Fruit fly (Drosophila melanogaster) whole organism, embryonic: ENCODE measurements around the gene snk.
A peak's percentile ranks its signal among the peaks of the same experiment; 100 is the strongest.

Experiments
- CG10321 ChIP-seq: fragments of 200-800 bp; sonication (Bioruptor generic); IDR thresholded peaks from 2 replicates; pipeline ENCODE4 v1.3.6; 2022; ENCODE audit warnings: missing biosample characterization, missing genetic modification characterization
- CG10431 ChIP-seq: fragments of 200-800 bp; sonication (Bioruptor generic); optimal IDR thresholded peaks from 3 replicates; lab custom pipeline; 2018; ENCODE audit warnings: missing biosample characterization, mild to moderate bottlenecking, missing genetic modification characterization
- CG11456 ChIP-seq: fragments of 200-800 bp; sonication (Bioruptor generic); IDR thresholded peaks from 3 replicates; pipeline ENCODE4 v1.3.6; 2022; ENCODE audit warnings: missing biosample characterization, missing genetic modification characterization
- CG13624 ChIP-seq: fragments of 200-800 bp; sonication (Bioruptor generic); optimal IDR thresholded peaks from 2 replicates; lab custom pipeline; 2016; ENCODE audit warnings: missing biosample characterization, missing genetic modification characterization
- CG14014 ChIP-seq: fragments of 200-800 bp; sonication (Bioruptor generic); IDR thresholded peaks from 2 replicates; pipeline ENCODE4 v1.3.6; 2022; ENCODE audit warnings: missing biosample characterization, missing genetic modification characterization
- CG14441 ChIP-seq: fragments of 200-800 bp; sonication (Bioruptor generic); IDR thresholded peaks from 2 replicates; pipeline ENCODE4 v1.3.6; 2022; ENCODE audit warnings: missing biosample characterization, missing genetic modification characterization
- CG16813 ChIP-seq: fragments of 200-800 bp; sonication (Bioruptor generic); IDR thresholded peaks from 3 replicates; pipeline ENCODE4 v1.3.6; 2022; ENCODE audit warnings: missing biosample characterization, missing genetic modification characterization; ENCODE audit not compliant: partially characterized antibody
- CG2116 ChIP-seq: fragments of 200-800 bp; sonication (Bioruptor generic); optimal IDR thresholded peaks from 3 replicates; lab custom pipeline; 2018; ENCODE audit warnings: missing biosample characterization, mild to moderate bottlenecking, missing genetic modification characterization
- CG2678 ChIP-seq: fragments of 200-800 bp; sonication (Bioruptor generic); optimal IDR thresholded peaks from 3 replicates; lab custom pipeline; 2019; ENCODE audit warnings: missing biosample characterization, mild to moderate bottlenecking, missing genetic modification characterization, moderate library complexity
- CG32772 ChIP-seq: fragments of 200-800 bp; sonication (Bioruptor generic); IDR thresholded peaks from 2 replicates; pipeline ENCODE4 v1.3.6; 2022; ENCODE audit warnings: missing biosample characterization, missing genetic modification characterization
- CG6791 ChIP-seq: fragments of 200-800 bp; sonication (Bioruptor generic); IDR thresholded peaks from 3 replicates; pipeline ENCODE4 v1.3.6; 2022; ENCODE audit warnings: missing biosample characterization, missing genetic modification characterization; ENCODE audit not compliant: partially characterized antibody
- CG7963 ChIP-seq: fragments of 200-800 bp; sonication (Bioruptor generic); IDR thresholded peaks from 3 replicates; pipeline ENCODE4 v1.3.6; 2022; ENCODE audit warnings: missing biosample characterization, missing genetic modification characterization; ENCODE audit not compliant: partially characterized antibody
- CG8924 ChIP-seq: fragments of 200-800 bp; optimal IDR thresholded peaks from 3 replicates; lab custom pipeline; 2019; ENCODE audit warnings: missing biosample characterization, mild to moderate bottlenecking, missing genetic modification characterization, moderate library complexity
- CG9609 ChIP-seq: fragments of 200-800 bp; sonication (Bioruptor generic); optimal IDR thresholded peaks from 3 replicates; lab custom pipeline; 2016; ENCODE audit warnings: missing biosample characterization, missing genetic modification characterization
- CoRest ChIP-seq: fragments of 200-800 bp; sonication (Bioruptor generic); optimal IDR thresholded peaks from 3 replicates; lab custom pipeline; 2018; ENCODE audit warnings: missing biosample characterization, mild to moderate bottlenecking, missing genetic modification characterization, moderate library complexity
- Dad ChIP-seq: fragments of 200-800 bp; sonication (Bioruptor generic); optimal IDR thresholded peaks from 3 replicates; lab custom pipeline; 2016; ENCODE audit warnings: missing biosample characterization, missing genetic modification characterization
- Dip3 ChIP-seq: fragments of 200-800 bp; sonication (Bioruptor generic); optimal IDR thresholded peaks from 3 replicates; lab custom pipeline; 2016; ENCODE audit warnings: missing biosample characterization, missing genetic modification characterization
- Gsc ChIP-seq: fragments of 200-800 bp; sonication (Bioruptor generic); IDR thresholded peaks from 2 replicates; pipeline ENCODE4 v1.3.6; 2022; ENCODE audit warnings: missing biosample characterization, missing genetic modification characterization
- Hmx ChIP-seq: fragments of 200-800 bp; sonication (Bioruptor generic); optimal IDR thresholded peaks from 2 replicates; lab custom pipeline; 2016; ENCODE audit warnings: missing biosample characterization, missing genetic modification characterization
- Hr78 ChIP-seq, 2 experiments: fragments of 200-800 bp in 1 of 2; fragments of >200 bp in 1 of 2; sonication (Bioruptor generic) in 1 of 2; optimal IDR thresholded peaks; 2 replicates each; lab custom pipeline; 2017 to 2019; ENCODE audit warnings: missing biosample characterization in 2 of 2, missing genetic modification characterization in 2 of 2, mild to moderate bottlenecking in 1 of 2, moderate library complexity in 1 of 2
- Lim3 ChIP-seq: fragments of 200-800 bp; sonication (Bioruptor generic); IDR thresholded peaks from 2 replicates; pipeline ENCODE4 v1.3.6; 2022; ENCODE audit warnings: missing biosample characterization, missing genetic modification characterization
- MESR4 ChIP-seq: fragments of 200-800 bp; sonication (Bioruptor generic); optimal IDR thresholded peaks from 2 replicates; lab custom pipeline; 2018; ENCODE audit warnings: missing biosample characterization, mild to moderate bottlenecking, missing genetic modification characterization, moderate library complexity
- Meics ChIP-seq: fragments of 200-800 bp; sonication (Bioruptor generic); optimal IDR thresholded peaks from 2 replicates; lab custom pipeline; 2017; ENCODE audit warnings: missing biosample characterization, mild to moderate bottlenecking, missing genetic modification characterization
- NC2α ChIP-seq: fragments of 200-800 bp; sonication (Bioruptor generic); optimal IDR thresholded peaks from 2 replicates; lab custom pipeline; 2016; ENCODE audit warnings: missing biosample characterization, missing genetic modification characterization
- Spps ChIP-seq: fragments of 200-800 bp; sonication (Bioruptor generic); optimal IDR thresholded peaks from 2 replicates; lab custom pipeline; 2018; ENCODE audit warnings: missing biosample characterization, mild to moderate bottlenecking, missing genetic modification characterization
- abd-A ChIP-seq: fragments of 200-800 bp; sonication (Bioruptor generic); optimal IDR thresholded peaks from 3 replicates; lab custom pipeline; 2019; ENCODE audit warnings: missing biosample characterization, mild to moderate bottlenecking, missing genetic modification characterization, moderate library complexity
- ato ChIP-seq: fragments of 200-800 bp; sonication (Bioruptor generic); IDR thresholded peaks from 2 replicates; pipeline ENCODE4 v1.3.6; 2022; ENCODE audit warnings: missing biosample characterization, missing genetic modification characterization; ENCODE audit not compliant: partially characterized antibody
- bbx ChIP-seq: fragments of 200-800 bp; sonication (Bioruptor generic); IDR thresholded peaks from 2 replicates; pipeline ENCODE4 v1.3.6; 2022; ENCODE audit warnings: missing biosample characterization, missing genetic modification characterization; ENCODE audit not compliant: partially characterized antibody
- cad ChIP-seq: fragments of >200 bp; optimal IDR thresholded peaks from 2 replicates; lab custom pipeline; 2017; ENCODE audit warnings: missing biosample characterization, missing genetic modification characterization
- cato ChIP-seq: fragments of 200-800 bp; sonication (Bioruptor generic); optimal IDR thresholded peaks from 2 replicates; lab custom pipeline; 2016; ENCODE audit warnings: missing biosample characterization, missing genetic modification characterization, borderline replicate concordance
- chm ChIP-seq: fragments of 200-800 bp; sonication (Bioruptor generic); IDR thresholded peaks from 2 replicates; pipeline ENCODE4 v1.3.6; 2022; ENCODE audit warnings: missing biosample characterization, missing genetic modification characterization
- ci ChIP-seq: fragments of 200-800 bp; sonication (Bioruptor generic); IDR thresholded peaks from 3 replicates; pipeline ENCODE4 v1.3.6; 2022; ENCODE audit warnings: missing biosample characterization, missing genetic modification characterization
- dati ChIP-seq: fragments of 200-800 bp; sonication (Bioruptor generic); IDR thresholded peaks from 2 replicates; pipeline ENCODE4 v1.3.6; 2022; ENCODE audit warnings: missing biosample characterization, missing genetic modification characterization
- dmrt99B ChIP-seq: fragments of 200-800 bp; sonication (Bioruptor generic); optimal IDR thresholded peaks from 2 replicates; lab custom pipeline; 2018; ENCODE audit warnings: missing biosample characterization, mild to moderate bottlenecking, missing genetic modification characterization, moderate library complexity
- dysf ChIP-seq: fragments of 200-800 bp; sonication (Bioruptor generic); IDR thresholded peaks from 3 replicates; pipeline ENCODE4 v1.3.6; 2022; ENCODE audit warnings: missing biosample characterization, missing genetic modification characterization
- ftz-f1 ChIP-seq: fragments of 200-800 bp; sonication (Bioruptor generic); optimal IDR thresholded peaks from 2 replicates; lab custom pipeline; 2016; ENCODE audit warnings: missing biosample characterization, missing genetic modification characterization
- grn ChIP-seq: fragments of 200-800 bp; sonication (Bioruptor generic); optimal IDR thresholded peaks from 3 replicates; lab custom pipeline; 2017; ENCODE audit warnings: missing biosample characterization, missing genetic modification characterization
- gsb ChIP-seq: fragments of 200-800 bp; sonication (Bioruptor generic); IDR thresholded peaks from 2 replicates; pipeline ENCODE4 v1.3.6; 2022; ENCODE audit warnings: missing biosample characterization, missing genetic modification characterization
- kni ChIP-seq: fragments of 200-800 bp; sonication (Bioruptor generic); optimal IDR thresholded peaks from 3 replicates; lab custom pipeline; 2017; ENCODE audit warnings: mild to moderate bottlenecking, missing biosample characterization, missing genetic modification reagents, missing genetic modification characterization
- knrl ChIP-seq: fragments of 200-800 bp; sonication (Bioruptor generic); IDR thresholded peaks from 3 replicates; pipeline ENCODE4 v1.3.6; 2022; ENCODE audit warnings: missing biosample characterization, missing genetic modification characterization; ENCODE audit not compliant: partially characterized antibody
- lola ChIP-seq, 3 experiments: fragments of >200 bp in 2 of 3; fragments of 200-800 bp in 1 of 3; sonication (Bioruptor generic) in 1 of 3; optimal IDR thresholded peaks; 2 replicates each; lab custom pipeline; 2017 to 2019; ENCODE audit warnings: missing biosample characterization in 3 of 3, missing genetic modification characterization in 3 of 3, mild to moderate bottlenecking in 1 of 3, moderate library complexity in 1 of 3
- luna ChIP-seq: fragments of 200-800 bp; sonication (Bioruptor generic); optimal IDR thresholded peaks from 2 replicates; lab custom pipeline; 2016; ENCODE audit warnings: missing biosample characterization, missing genetic modification characterization
- mirr ChIP-seq: fragments of 200-800 bp; sonication (Bioruptor generic); optimal IDR thresholded peaks from 3 replicates; lab custom pipeline; 2018; ENCODE audit warnings: missing biosample characterization, mild to moderate bottlenecking, missing genetic modification characterization
- peb ChIP-seq: fragments of 200-800 bp; sonication (Bioruptor generic); IDR thresholded peaks from 2 replicates; pipeline ENCODE4 v1.3.6; 2022; ENCODE audit warnings: missing biosample characterization, missing genetic modification characterization
- pita ChIP-seq: fragments of 200-800 bp; sonication (Bioruptor generic); optimal IDR thresholded peaks from 2 replicates; lab custom pipeline; 2017; ENCODE audit warnings: missing biosample characterization, mild to moderate bottlenecking, missing genetic modification characterization
- repo ChIP-seq: fragments of 200-800 bp; sonication (Bioruptor generic); optimal IDR thresholded peaks from 2 replicates; lab custom pipeline; 2016; ENCODE audit warnings: missing biosample characterization, missing genetic modification characterization
- sob ChIP-seq: fragments of 200-800 bp; sonication (Bioruptor generic); IDR thresholded peaks from 2 replicates; pipeline ENCODE4 v1.3.6; 2022; ENCODE audit warnings: missing biosample characterization, missing genetic modification characterization
- tx ChIP-seq: fragments of 200-800 bp; sonication (Bioruptor generic); optimal IDR thresholded peaks from 2 replicates; lab custom pipeline; 2016; ENCODE audit warnings: missing biosample characterization, missing genetic modification characterization
- vfl ChIP-seq: fragments of 200-800 bp; sonication (Bioruptor generic); optimal IDR thresholded peaks from 2 replicates; lab custom pipeline; 2016; ENCODE audit warnings: missing biosample characterization, missing genetic modification characterization
- zen2 ChIP-seq: fragments of 200-800 bp; sonication (Bioruptor generic); IDR thresholded peaks from 3 replicates; pipeline ENCODE4 v1.3.6; 2022; ENCODE audit warnings: missing biosample characterization, missing genetic modification characterization; ENCODE audit not compliant: partially characterized antibody

snk gene

dm6 chr3R:13068022-13068421 is 25.5 kb upstream of the snk start (continued):
- TF ChIP-seq sob (GFP tag; lab: Robert Waterston, UW) (peak; percentile 77), cad (GFP tag; lab: Kevin White, UChicago) (no peak), Dip3 (GFP tag; lab: Kevin White, UChicago) (no peak), CG14014 (peak; percentile 6; the same call in 1 of the 2 replicates), CG16813 (GFP tag; lab: Robert Waterston, UW) (no peak), CG32772 (GFP tag; lab: Robert Waterston, UW) (no peak), Dad (GFP tag; lab: Kevin White, UChicago) (peak; percentile 17), knrl (GFP tag; lab: Robert Waterston, UW) (no peak), Lim3 (GFP tag; lab: Robert Waterston, UW) (no peak), chm (GFP tag; lab: Robert Waterston, UW) (peak; percentile 75; the same call in 1 of the 2 replicates), CoRest (tag; lab: Kevin White, UChicago) (peak; percentile 86), CG7963 (GFP tag; lab: Robert Waterston, UW) (no peak), CG14441 (GFP tag; lab: Robert Waterston, UW) (peak; percentile 24; the same call in 1 of the 2 replicates), pita (GFP tag; lab: Kevin White, UChicago) (no peak), CG2116 (GFP tag; lab: Kevin White, UChicago) (peak; percentile 67), CG9609 (GFP tag; lab: Kevin White, UChicago) (peak; percentile 46), ato (GFP tag; lab: Robert Waterston, UW) (no peak), CG11456 (GFP tag; lab: Robert Waterston, UW) (no peak; the same call in 2 of the 3 replicates), luna (GFP tag; lab: Kevin White, UChicago) (no peak), MESR4 (GFP tag; lab: Kevin White, UChicago) (peak; percentile 20), peb (GFP tag; lab: Robert Waterston, UW) (peak; percentile 31; the same call in 1 of the 2 replicates), zen2 (GFP tag; lab: Robert Waterston, UW) (no peak), mirr (GFP tag; lab: Kevin White, UChicago) (peak; percentile 90), repo (GFP tag; lab: Kevin White, UChicago) (peak; percentile 81), dati (no peak), kni (GFP tag; lab: Kevin White, UChicago) (peak; percentile 79), NC2α (GFP tag; lab: Kevin White, UChicago) (peak; percentile 64), gsb (GFP tag; lab: Robert Waterston, UW) (peak; percentile 42; the same call in 1 of the 2 replicates), Spps (tag; lab: Kevin White, UChicago) (peak; percentile 95), Hmx (GFP tag; lab: Kevin White, UChicago) (no peak), ci (GFP tag; lab: Robert Waterston, UW) (peak; percentile 92), ftz-f1 (GFP tag; lab: Kevin White, UChicago) (no peak), dmrt99B (tag; lab: Kevin White, UChicago) (peak; percentile 89), Gsc (GFP tag; lab: Robert Waterston, UW) (no peak), abd-A (tag; lab: Kevin White, UChicago) (peak; percentile 82), CG13624 (peak; percentile 44), grn (GFP tag; lab: Kevin White, UChicago) (peak; percentile 75), CG10321 (GFP tag; lab: Robert Waterston, UW) (0 out of 2 replicates have a peak, but pooled peaks have one; percentile 28), CG10431 (GFP tag; lab: Kevin White, UChicago) (peak; percentile 74), CG2678 (peak; percentile 93), cato (GFP tag; lab: Kevin White, UChicago) (peak; percentile 71), Meics (GFP tag; lab: Kevin White, UChicago) (peak; percentile 80), CG8924 (tag; lab: Kevin White, UChicago) (peak; percentile 83), dysf (GFP tag; lab: Robert Waterston, UW) (peak; percentile 49; the same call in 2 of the 3 replicates), lola (GFP tag; optimal IDR thresholded peaks at IDR 0.05; lab: Kevin White, UChicago) (peak in 1 of 3 experiments; percentile 87), tx (GFP tag; lab: Kevin White, UChicago) (peak; percentile 21), CG6791 (GFP tag; lab: Robert Waterston, UW) (0 out of 3 replicates have a peak, but pooled peaks have one; percentile 28), vfl (no peak), bbx (no peak), Hr78 (GFP tag; optimal IDR thresholded peaks at IDR 0.05; lab: Kevin White, UChicago) (no peak)
